Worm (Caenorhabditis elegans): ENCODE data around the gene glb-23.

The glb-23 gene

ce11 chrIV:7203696-7204095, 15.6 kb downstream of the glb-23 start, which contains the start of gene R13A1.3:
Gene R13A1.3 (plus strand): TSS chrIV:7203996.
- no peak for TF ChIP-seq dao-5 (tag; optimal IDR thresholded peaks at IDR 0.05)
- TF ChIP-seq W03F9.2 (tag; optimal IDR thresholded peaks at IDR 0.05) = no peak
- no peak for TF ChIP-seq him-1 (tag; optimal IDR thresholded peaks at IDR 0.05)

- TF ChIP-seq W03F9.2 (tag; optimal IDR thresholded peaks at IDR 0.05) (no peak), him-1 (tag; optimal IDR thresholded peaks at IDR 0.05) (no peak), dao-5 (tag; optimal IDR thresholded peaks at IDR 0.05) (no peak)
These were observed 22.4 kb downstream of the glb-23 start, which contains the start of gene unc-8 for ce11 chrIV:7196853-7197252. Gene unc-8 (plus strand): TSS chrIV:7197153.

ce11 chrIV:7195734-7196133, 23.6 kb downstream of the glb-23 start, which contains the start of gene best-16:
Gene best-16 (minus strand): TSS chrIV:7195834.
- TF ChIP-seq W03F9.2 (tag; optimal IDR thresholded peaks at IDR 0.05) = no peak

ce11 chrIV:7191745-7192144, 27.6 kb downstream of the glb-23 start, which contains the start of gene R13A1.5:
Gene R13A1.5 (minus strand): TSS chrIV:7191845.
- no peak for TF ChIP-seq W03F9.2 (tag; optimal IDR thresholded peaks at IDR 0.05)
- no peak for TF ChIP-seq dao-5 (tag; optimal IDR thresholded peaks at IDR 0.05)
- TF ChIP-seq him-1 (tag; optimal IDR thresholded peaks at IDR 0.05) = no peak

ce11 chrIV:7190409-7190808, 28.9 kb downstream of the glb-23 start:
- no peak for TF ChIP-seq dao-5 (tag; optimal IDR thresholded peaks at IDR 0.05)

ce11 chrIV:7188528-7189422, 30.5 kb downstream of the glb-23 start, which contains the start of gene srlf-7:
Gene srlf-7 (plus strand): TSS chrIV:7189287.
- TF ChIP-seq him-1 (tag; optimal IDR thresholded peaks at IDR 0.05) = no peak
- TF ChIP-seq W03F9.2 (tag; optimal IDR thresholded peaks at IDR 0.05) = peak; percentile 15

- no peak for TF ChIP-seq dao-5 (tag; optimal IDR thresholded peaks at IDR 0.05)
- no peak for TF ChIP-seq W03F9.2 (tag; optimal IDR thresholded peaks at IDR 0.05)
- no peak for TF ChIP-seq him-1 (tag; optimal IDR thresholded peaks at IDR 0.05)
These were observed 31.3 kb downstream of the glb-23 start, which contains the start of gene C42D4.13 for ce11 chrIV:7188030-7188429. Gene C42D4.13 (minus strand): TSS chrIV:7188130.

- TF ChIP-seq him-1 (tag; optimal IDR thresholded peaks at IDR 0.05) = no peak
- TF ChIP-seq dao-5 (tag; optimal IDR thresholded peaks at IDR 0.05) = no peak
- TF ChIP-seq W03F9.2 (tag; optimal IDR thresholded peaks at IDR 0.05) = no peak
These were observed 32.5 kb downstream of the glb-23 start, which contains the start of gene str-249 for ce11 chrIV:7186756-7187155. Gene str-249 (minus strand): TSS chrIV:7186856.

- TF ChIP-seq W03F9.2 (tag; optimal IDR thresholded peaks at IDR 0.05) = no peak
- no peak for TF ChIP-seq dao-5 (tag; optimal IDR thresholded peaks at IDR 0.05)
- TF ChIP-seq him-1 (tag; optimal IDR thresholded peaks at IDR 0.05) = no peak
These were observed 34.7 kb downstream of the glb-23 start, which contains the start of gene clec-179 for ce11 chrIV:7184597-7184996. Gene clec-179 (minus strand): TSS chrIV:7184697.

ce11 chrIV:7182818-7183217, 36.5 kb downstream of the glb-23 start:
- TF ChIP-seq W03F9.2 (tag; optimal IDR thresholded peaks at IDR 0.05) (peak; percentile 12), dao-5 (tag; optimal IDR thresholded peaks at IDR 0.05) (no peak), him-1 (tag; optimal IDR thresholded peaks at IDR 0.05) (no peak)

ce11 chrIV:7180304-7180703, 39.0 kb downstream of the glb-23 start, which contains the start of gene cest-10:
Gene cest-10 (plus strand): TSS chrIV:7180557.
- no peak for TF ChIP-seq him-1 (tag; optimal IDR thresholded peaks at IDR 0.05)
- peak; percentile 6 for TF ChIP-seq W03F9.2 (tag; optimal IDR thresholded peaks at IDR 0.05)

ce11 chrIV:7178942-7179341, 40.4 kb downstream of the glb-23 start, which contains the start of gene C42D4.3:
Gene C42D4.3 (plus strand): TSS chrIV:7179239.
- TF ChIP-seq him-1 (tag; optimal IDR thresholded peaks at IDR 0.05) (no peak), dao-5 (tag; optimal IDR thresholded peaks at IDR 0.05) (no peak), W03F9.2 (tag; optimal IDR thresholded peaks at IDR 0.05) (no peak)

- TF ChIP-seq W03F9.2 (tag; optimal IDR thresholded peaks at IDR 0.05) = no peak
- no peak for TF ChIP-seq dao-5 (tag; optimal IDR thresholded peaks at IDR 0.05)
- no peak for TF ChIP-seq him-1 (tag; optimal IDR thresholded peaks at IDR 0.05)
These were observed 42.4 kb downstream of the glb-23 start, which contains the start of gene str-44 for ce11 chrIV:7176887-7177286. Gene str-44 (plus strand): TSS chrIV:7177187.

- no peak for TF ChIP-seq dao-5 (tag; optimal IDR thresholded peaks at IDR 0.05)
- TF ChIP-seq him-1 (tag; optimal IDR thresholded peaks at IDR 0.05) = no peak
- TF ChIP-seq W03F9.2 (tag; optimal IDR thresholded peaks at IDR 0.05) = no peak
These were observed 44.0 kb downstream of the glb-23 start, which contains the start of gene C42D4.19 for ce11 chrIV:7175346-7175745. Gene C42D4.19 (plus strand): TSS chrIV:7175646.
